Worm (Caenorhabditis elegans) whole organism, L4 larva: ENCODE results near the gene T26H5.4.

Experiments used
- D1046.2 ChIP-seq: fragments of 200-800 bp; sonication (Bioruptor generic); IDR thresholded peaks from 2 replicates; pipeline ENCODE4 v1.3.6; 2022; ENCODE audit warnings: missing genetic modification characterization, missing compliant biosample characterization
- F26F4.8 ChIP-seq: fragments of 200-800 bp; sonication (Bioruptor generic); conservative IDR thresholded peaks from 2 replicates; pipeline ENCODE4 v1.3.6; 2022; ENCODE audit warnings: missing genetic modification characterization, missing compliant biosample characterization
- T20F7.1 ChIP-seq: fragments of 200-800 bp; sonication (Bioruptor generic); optimal IDR thresholded peaks from 2 replicates; lab custom pipeline; 2018; ENCODE audit warnings: mild to moderate bottlenecking, missing genetic modification characterization, missing compliant biosample characterization
- Y105C5A.15 ChIP-seq: fragments of 200-800 bp; sonication (Bioruptor generic); IDR thresholded peaks from 2 replicates; pipeline ENCODE4 v1.3.6; 2022; ENCODE audit warnings: missing genetic modification characterization, missing compliant biosample characterization
- Y75B8A.6 ChIP-seq: fragments of 200-800 bp; sonication (Bioruptor generic); IDR thresholded peaks from 2 replicates; pipeline ENCODE4 v1.3.6; 2022; ENCODE audit warnings: missing genetic modification reagents, missing genetic modification characterization, missing compliant biosample characterization
- ceh-82 ChIP-seq: sonication (generic microtip); optimal IDR thresholded peaks from 2 replicates; lab custom pipeline; 2017; ENCODE audit warnings: missing biosample characterization, missing genetic modification characterization
- ces-1 ChIP-seq: fragments of 150-350 bp; sonication (generic microtip); optimal IDR thresholded peaks from 4 replicates; lab custom pipeline; 2014; ENCODE audit warnings: missing biosample characterization, missing genetic modification reagents, missing genetic modification characterization
- daf-16 ChIP-seq, 3 experiments: sonication (generic microtip); optimal IDR thresholded peaks; 2 replicates each; lab custom pipeline; 2016 to 2017; ENCODE audit warnings: missing genetic modification characterization in 3 of 3, missing genetic modification reagents in 3 of 3, mild to moderate bottlenecking in 2 of 3, missing compliant biosample characterization in 2 of 3, missing biosample characterization in 1 of 3, moderate library complexity in 1 of 3
- dmd-6 ChIP-seq: fragments of 200-800 bp; sonication (Bioruptor generic); IDR thresholded peaks from 2 replicates; pipeline ENCODE4 v1.3.6; 2022; ENCODE audit warnings: missing genetic modification reagents, missing genetic modification characterization, missing compliant biosample characterization
- dpl-1 ChIP-seq: fragments of 150-350 bp; optimal IDR thresholded peaks from 2 replicates; lab custom pipeline; 2014; ENCODE audit warnings: missing biosample characterization, missing genetic modification reagents, missing genetic modification characterization
- dve-1 ChIP-seq: sonication (generic microtip); optimal IDR thresholded peaks from 2 replicates; lab custom pipeline; 2017; ENCODE audit warnings: antibody characterized with exemption, mild to moderate bottlenecking, missing genetic modification characterization, missing compliant biosample characterization; ENCODE audit not compliant: insufficient read depth
- jun-1 ChIP-seq: fragments of 150-350 bp; optimal IDR thresholded peaks from 2 replicates; lab custom pipeline; 2014; ENCODE audit warnings: missing biosample characterization, missing genetic modification reagents, missing genetic modification characterization
- lim-7 ChIP-seq: fragments of 200-800 bp; sonication (Bioruptor generic); IDR thresholded peaks from 2 replicates; pipeline ENCODE4 v1.3.6; 2022; ENCODE audit warnings: missing genetic modification characterization, missing compliant biosample characterization
- lin-13 ChIP-seq: fragments of 150-350 bp; optimal IDR thresholded peaks from 2 replicates; lab custom pipeline; 2014; ENCODE audit warnings: missing biosample characterization, missing genetic modification reagents, missing genetic modification characterization
- lin-38 ChIP-seq: fragments of 200-800 bp; sonication (Bioruptor generic); IDR thresholded peaks from 2 replicates; pipeline ENCODE4 v1.3.6; 2022; ENCODE audit warnings: missing genetic modification reagents, missing genetic modification characterization, missing compliant biosample characterization
- lsy-2 ChIP-seq, 2 experiments: fragments of 150-350 bp in 1 of 2; sonication (generic microtip) in 1 of 2; optimal IDR thresholded peaks; 2 replicates each; lab custom pipeline; 2014 to 2017; ENCODE audit warnings: missing biosample characterization in 2 of 2, missing genetic modification characterization in 2 of 2
- madf-5 ChIP-seq, 2 experiments: fragments of 200-800 bp; sonication (Bioruptor generic); IDR thresholded peaks; 2 replicates each; pipeline ENCODE4 v1.3.6; 2022; ENCODE audit warnings: missing compliant biosample characterization in 2 of 2, missing genetic modification characterization in 2 of 2
- mdt-29 ChIP-seq: fragments of 200-800 bp; sonication (Bioruptor generic); IDR thresholded peaks from 2 replicates; pipeline ENCODE4 v1.3.6; 2022; ENCODE audit warnings: missing genetic modification reagents, missing genetic modification characterization, missing compliant biosample characterization
- nhr-102 ChIP-seq: sonication (generic microtip); optimal IDR thresholded peaks from 2 replicates; lab custom pipeline; 2016; ENCODE audit warnings: mild to moderate bottlenecking, missing genetic modification characterization, moderate library complexity, missing compliant biosample characterization
- nhr-111 ChIP-seq: fragments of 200-800 bp; sonication (Bioruptor generic); optimal IDR thresholded peaks from 2 replicates; lab custom pipeline; 2018; ENCODE audit warnings: mild to moderate bottlenecking, missing genetic modification characterization, missing compliant biosample characterization
- nhr-28 ChIP-seq: fragments of 150-350 bp; optimal IDR thresholded peaks from 2 replicates; lab custom pipeline; 2014; ENCODE audit warnings: missing biosample characterization, missing genetic modification characterization
- nhr-41 ChIP-seq: fragments of 200-800 bp; sonication (Bioruptor generic); IDR thresholded peaks from 2 replicates; pipeline ENCODE4 v1.3.6; 2022; ENCODE audit warnings: missing genetic modification reagents, missing genetic modification characterization, missing compliant biosample characterization
- nhr-42 ChIP-seq: fragments of 200-800 bp; sonication (Bioruptor generic); IDR thresholded peaks from 2 replicates; pipeline ENCODE4 v1.3.6; 2022; ENCODE audit warnings: missing genetic modification characterization, missing compliant biosample characterization
- php-3 ChIP-seq: fragments of 200-800 bp; sonication (Bioruptor generic); IDR thresholded peaks from 2 replicates; pipeline ENCODE4 v1.3.6; 2022; ENCODE audit warnings: missing genetic modification reagents, missing genetic modification characterization, missing compliant biosample characterization
- pqm-1 ChIP-seq: sonication (generic microtip); optimal IDR thresholded peaks from 2 replicates; lab custom pipeline; 2017; ENCODE audit warnings: missing biosample characterization, missing genetic modification characterization
- snpc-1.2 ChIP-seq: fragments of 200-800 bp; sonication (Bioruptor generic); IDR thresholded peaks from 2 replicates; pipeline ENCODE4 v1.3.6; 2022; ENCODE audit warnings: missing genetic modification reagents, missing genetic modification characterization, missing compliant biosample characterization
- unc-39 ChIP-seq: sonication (generic microtip); optimal IDR thresholded peaks from 2 replicates; lab custom pipeline; 2017; ENCODE audit warnings: missing biosample characterization, missing genetic modification characterization
- unc-62 ChIP-seq, 3 experiments: fragments of 150-350 bp in 1 of 3; sonication (generic microtip); optimal IDR thresholded peaks in 2 of 3; peaks in 1 of 3; 1 replicate in 1 of 3; 2 replicates in 2 of 3; lab custom pipeline; 2014 to 2017; ENCODE audit warnings: missing biosample characterization in 3 of 3, missing genetic modification characterization in 3 of 3, missing genetic modification reagents in 3 of 3, missing genotype in 1 of 3
- vab-7 ChIP-seq: fragments of 200-800 bp; sonication (Bioruptor generic); IDR thresholded peaks from 2 replicates; pipeline ENCODE4 v1.3.6; 2022; ENCODE audit warnings: missing genetic modification reagents, missing genetic modification characterization, missing compliant biosample characterization
- ztf-7 ChIP-seq: fragments of 150-350 bp; optimal IDR thresholded peaks from 2 replicates; lab custom pipeline; 2014; ENCODE audit warnings: missing biosample characterization, missing genetic modification characterization

The T26H5.4 gene

DNA sequence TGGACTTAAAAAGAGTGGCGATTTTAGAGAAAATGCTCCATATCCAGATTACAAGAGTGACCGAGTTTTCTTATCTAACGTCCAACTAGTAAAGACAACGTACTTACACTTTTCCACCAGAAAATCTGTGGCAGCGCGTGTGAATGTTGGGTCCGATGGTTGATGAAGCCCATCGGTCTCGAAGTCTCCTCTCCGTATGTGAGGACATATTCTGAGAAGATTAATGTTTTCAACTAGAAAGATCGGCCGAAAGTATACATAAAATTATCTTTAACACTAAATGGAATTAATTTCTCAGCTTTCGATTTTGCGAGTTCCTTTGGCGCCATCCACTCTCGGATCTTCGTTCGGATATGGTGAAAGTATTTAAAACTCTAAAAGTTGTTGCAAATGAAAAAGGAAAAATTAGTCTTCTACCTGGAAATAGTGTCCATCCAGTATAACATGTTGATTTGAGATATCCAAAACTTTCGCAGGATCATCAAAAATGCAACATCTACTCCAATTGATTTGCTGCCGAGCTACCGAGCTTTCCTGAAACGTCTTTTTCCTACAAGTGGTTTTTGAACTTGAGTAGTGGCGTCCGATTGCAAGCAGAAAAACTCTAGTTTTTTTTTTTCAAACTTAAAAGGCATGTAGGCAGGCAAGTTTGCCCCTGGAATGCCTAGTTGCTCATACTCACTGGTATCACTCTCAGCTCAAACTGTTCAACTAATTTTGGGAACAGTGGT, 17.0 kb downstream of the T26H5.4 start (continued):
- TF ChIP-seq lsy-2 (tag; optimal IDR thresholded peaks at IDR 0.05; lab: Kevin White, UChicago) (no peak), vab-7 (GFP tag; lab: Robert Waterston, UW) (no peak), unc-62 (GFP tag; optimal IDR thresholded peaks at IDR 0.05 in 1 of 2; lab: Kevin White, UChicago) (peak in 1 of 2 experiments; percentile 63), unc-62 (tag; optimal IDR thresholded peaks at IDR 0.05; lab: Kevin White, UChicago) (no peak), php-3 (no peak), nhr-102 (no peak), jun-1 (no peak), lin-38 (no peak), unc-39 (tag; lab: Kevin White, UChicago) (no peak), snpc-1.2 (GFP tag; lab: Robert Waterston, UW) (no peak), ces-1 (GFP tag; lab: Kevin White, UChicago) (no peak), Y75B8A.6 (GFP tag; lab: Robert Waterston, UW) (peak; percentile 63; the same call in 1 of the 2 replicates), ztf-7 (tag; lab: Kevin White, UChicago) (no peak), ceh-82 (no peak), dmd-6 (no peak), D1046.2 (GFP tag; lab: Robert Waterston, UW) (no peak), lim-7 (GFP tag; lab: Robert Waterston, UW) (no peak), lin-13 (no peak), dpl-1 (GFP tag; lab: Kevin White, UChicago) (no peak), nhr-111 (no peak)

DNA sequence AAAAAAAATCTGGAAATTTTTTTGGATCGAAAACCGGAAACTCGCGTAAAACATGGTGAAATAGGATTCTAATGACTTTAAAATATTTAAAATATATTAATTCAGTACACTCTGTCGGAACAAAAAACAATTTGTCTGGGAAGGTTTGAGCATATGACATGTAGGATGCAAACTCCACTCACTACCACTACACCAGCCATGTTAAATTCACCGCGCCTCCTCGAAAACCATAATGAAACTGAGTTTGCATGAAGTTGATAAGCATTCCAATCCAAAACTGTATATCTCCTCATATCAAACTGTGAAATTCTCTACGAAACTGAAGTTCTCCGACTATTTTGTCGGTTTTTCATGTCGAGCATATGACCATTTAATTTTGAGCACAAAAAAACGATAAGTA, 19.4 kb downstream of the T26H5.4 start:
- TF ChIP-seq nhr-41 (GFP tag; lab: Robert Waterston, UW), result peak; percentile 69; the same call in 1 of the 2 replicates
- peak; percentile 74; the same call in 1 of the 2 replicates for TF ChIP-seq F26F4.8 (GFP tag; lab: Robert Waterston, UW)
- TF ChIP-seq Y105C5A.15 (GFP tag; lab: Robert Waterston, UW), result peak; percentile 40; the same call in 1 of the 2 replicates

DNA sequence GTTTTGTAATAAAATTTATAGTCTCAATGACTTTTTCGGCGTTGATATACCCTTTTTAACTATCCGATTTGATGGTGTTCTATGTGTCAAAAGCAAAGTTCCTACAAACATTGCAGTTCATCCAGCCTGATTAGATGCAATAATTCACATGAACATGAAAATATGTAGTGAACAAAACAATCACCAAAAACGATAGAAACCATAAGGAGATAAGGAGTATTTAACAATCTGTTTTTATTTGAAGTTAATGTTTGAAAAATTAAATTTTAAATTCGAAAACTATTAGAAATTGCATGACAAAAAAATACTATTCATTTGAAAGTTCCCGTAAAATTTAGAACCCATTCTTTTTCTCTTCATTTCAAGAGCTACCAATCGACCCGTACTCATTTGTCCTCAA, 21.6 kb downstream of the T26H5.4 start, which contains the start of gene fbxa-209:
Gene fbxa-209 (minus strand): TSS at position 101 of the 400 bp plus-strand sequence.
- TF ChIP-seq dve-1 (tag; lab: Kevin White, UChicago), result peak; percentile 41
- TF ChIP-seq T20F7.1 (GFP tag; lab: Kevin White, UChicago), result peak; percentile 31
- TF ChIP-seq madf-5 (GFP tag; IDR thresholded peaks at IDR 0.05; lab: Robert Waterston, UW), result no peak
- TF ChIP-seq mdt-29 (GFP tag; lab: Robert Waterston, UW), result no peak
- no peak for TF ChIP-seq daf-16 (GFP tag; optimal IDR thresholded peaks at IDR 0.05; lab: Kevin White, UChicago)
- peak; percentile 23 for TF ChIP-seq daf-16 (tag; optimal IDR thresholded peaks at IDR 0.05; lab: Kevin White, UChicago)
- no peak for TF ChIP-seq lsy-2 (tag; optimal IDR thresholded peaks at IDR 0.05; lab: Kevin White, UChicago)
- TF ChIP-seq nhr-111, result no peak

DNA sequence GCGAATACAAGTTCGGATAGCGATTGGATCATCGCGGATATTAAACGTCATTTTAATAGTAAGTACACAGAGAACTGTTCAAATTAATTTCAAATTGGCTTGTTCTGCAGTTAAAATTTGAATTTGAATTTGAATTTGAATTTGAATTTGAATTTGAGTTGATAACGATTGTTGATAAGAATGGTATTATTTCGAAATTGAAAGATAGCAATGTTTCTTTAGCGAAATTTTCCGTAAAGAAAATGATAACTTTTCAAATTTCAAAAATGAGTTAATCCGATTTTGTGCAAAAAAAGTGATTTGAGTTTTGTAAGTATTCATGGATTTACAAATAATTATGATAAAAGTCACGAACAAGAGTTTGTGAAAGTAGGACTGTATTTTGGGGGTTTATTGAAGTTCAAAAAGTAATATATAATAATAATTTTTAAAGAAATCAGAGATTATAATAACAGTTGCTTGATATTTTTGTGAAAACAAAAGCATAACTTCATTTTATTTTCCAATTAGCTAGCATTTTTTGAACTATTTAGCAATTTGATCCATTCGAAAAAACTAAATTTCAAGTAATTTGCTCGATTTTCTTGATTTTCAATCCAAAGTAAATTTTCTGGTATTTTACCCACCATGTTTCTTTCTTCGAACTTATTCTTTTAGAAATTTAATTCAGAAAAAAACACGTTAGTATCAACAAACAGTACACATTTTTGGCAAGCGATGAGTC, 23.0 kb downstream of the T26H5.4 start, which contains the start of gene Y36E3A.2:
Gene Y36E3A.2 (plus strand): TSS at position 674 of the 724 bp plus-strand sequence.
- peak; percentile 65 for TF ChIP-seq pqm-1 (tag; lab: Kevin White, UChicago)
- TF ChIP-seq nhr-42 (GFP tag; lab: Robert Waterston, UW), result no peak
- peak; percentile 6 for TF ChIP-seq nhr-28 (tag; lab: Kevin White, UChicago)
- TF ChIP-seq daf-16 (GFP tag; optimal IDR thresholded peaks at IDR 0.05; lab: Kevin White, UChicago), result no peak
- TF ChIP-seq daf-16 (tag; optimal IDR thresholded peaks at IDR 0.05; lab: Kevin White, UChicago), result peak; percentile 30
- TF ChIP-seq dve-1 (tag; lab: Kevin White, UChicago), result peak; percentile 32
